Fruit fly (Drosophila melanogaster) whole organism, embryonic: ENCODE results near the gene CG31908.

Experiments used
- CG10366 ChIP-seq: fragments of 200-800 bp; sonication (Bioruptor generic); IDR thresholded peaks from 2 replicates; pipeline ENCODE4 v1.3.6; 2022; ENCODE audit warnings: missing biosample characterization, missing genetic modification characterization
- CG11398 ChIP-seq: fragments of 200-800 bp; sonication (Bioruptor generic); optimal IDR thresholded peaks from 2 replicates; lab custom pipeline; 2016; ENCODE audit warnings: missing biosample characterization, missing genetic modification characterization
- CG12659 ChIP-seq: fragments of 200-800 bp; sonication (Bioruptor generic); optimal IDR thresholded peaks from 3 replicates; lab custom pipeline; 2017; ENCODE audit warnings: mild to moderate bottlenecking, missing biosample characterization, missing genetic modification reagents, missing genetic modification characterization
- CG14965 ChIP-seq: fragments of 200-800 bp; sonication (Bioruptor generic); optimal IDR thresholded peaks from 2 replicates; lab custom pipeline; 2016; ENCODE audit warnings: missing biosample characterization, missing genetic modification characterization, borderline replicate concordance
- CG1602 ChIP-seq: fragments of 200-800 bp; sonication (Bioruptor generic); optimal IDR thresholded peaks from 3 replicates; lab custom pipeline; 2016; ENCODE audit warnings: missing biosample characterization, missing genetic modification characterization
- CG17802 ChIP-seq: fragments of 200-800 bp; sonication (Bioruptor generic); optimal IDR thresholded peaks from 2 replicates; lab custom pipeline; 2018; ENCODE audit warnings: missing biosample characterization, mild to moderate bottlenecking, missing genetic modification characterization, moderate library complexity
- CG18011 ChIP-seq: fragments of 200-800 bp; sonication (Bioruptor generic); optimal IDR thresholded peaks from 2 replicates; lab custom pipeline; 2017; ENCODE audit warnings: missing biosample characterization, missing genetic modification characterization, mild to moderate bottlenecking, moderate library complexity, missing genotype
- CG18599 ChIP-seq: fragments of 200-800 bp; sonication (Bioruptor generic); optimal IDR thresholded peaks from 3 replicates; lab custom pipeline; 2017; ENCODE audit warnings: missing biosample characterization, missing genetic modification characterization, mild to moderate bottlenecking, moderate library complexity, missing genetic modification reagents
- CG2199 ChIP-seq: fragments of 200-800 bp; sonication (Bioruptor generic); IDR thresholded peaks from 3 replicates; pipeline ENCODE4 v1.3.6; 2022; ENCODE audit warnings: missing biosample characterization, missing genetic modification characterization
- CG2202 ChIP-seq: fragments of 200-800 bp; sonication (Bioruptor generic); optimal IDR thresholded peaks from 2 replicates; lab custom pipeline; 2018; ENCODE audit warnings: missing biosample characterization, mild to moderate bottlenecking, missing genetic modification characterization
- CG2712 ChIP-seq: fragments of 200-800 bp; optimal IDR thresholded peaks from 3 replicates; lab custom pipeline; 2019; ENCODE audit warnings: missing biosample characterization, mild to moderate bottlenecking, missing genetic modification characterization, moderate library complexity
- CG31441 ChIP-seq: fragments of 200-800 bp; sonication (Bioruptor generic); IDR thresholded peaks from 2 replicates; pipeline ENCODE4 v1.3.6; 2022; ENCODE audit warnings: missing biosample characterization, missing genetic modification characterization
- CG3838 ChIP-seq: fragments of 200-800 bp; sonication (Bioruptor generic); optimal IDR thresholded peaks from 3 replicates; lab custom pipeline; 2016; ENCODE audit warnings: missing biosample characterization, missing genetic modification characterization
- CG4282 ChIP-seq: fragments of 200-800 bp; sonication (Bioruptor generic); optimal IDR thresholded peaks from 2 replicates; lab custom pipeline; 2016; ENCODE audit warnings: missing biosample characterization, missing genetic modification characterization
- CG6654 ChIP-seq: fragments of 200-800 bp; sonication (Bioruptor generic); optimal IDR thresholded peaks from 2 replicates; lab custom pipeline; 2017; ENCODE audit warnings: missing biosample characterization, mild to moderate bottlenecking, missing genetic modification characterization
- CG6791 ChIP-seq: fragments of 200-800 bp; sonication (Bioruptor generic); IDR thresholded peaks from 3 replicates; pipeline ENCODE4 v1.3.6; 2022; ENCODE audit warnings: missing biosample characterization, missing genetic modification characterization; ENCODE audit not compliant: partially characterized antibody
- CG7928 ChIP-seq: fragments of 200-800 bp; sonication (Bioruptor generic); optimal IDR thresholded peaks from 2 replicates; lab custom pipeline; 2017; ENCODE audit warnings: missing biosample characterization, mild to moderate bottlenecking, missing genetic modification characterization
- CG8290 ChIP-seq, 3 experiments: fragments of 200-800 bp; sonication (Bioruptor generic); optimal IDR thresholded peaks; 2 replicates each; lab custom pipeline; 2016 to 2019; ENCODE audit warnings: missing biosample characterization in 3 of 3, missing genetic modification characterization in 3 of 3, mild to moderate bottlenecking in 2 of 3, moderate library complexity in 1 of 3
- Camta ChIP-seq: fragments of 200-800 bp; sonication (Bioruptor generic); optimal IDR thresholded peaks from 2 replicates; lab custom pipeline; 2016; ENCODE audit warnings: missing biosample characterization, missing genetic modification characterization
- Dip3 ChIP-seq: fragments of 200-800 bp; sonication (Bioruptor generic); optimal IDR thresholded peaks from 3 replicates; lab custom pipeline; 2016; ENCODE audit warnings: missing biosample characterization, missing genetic modification characterization
- Dp ChIP-seq: fragments of 200-800 bp; sonication (Bioruptor generic); optimal IDR thresholded peaks from 2 replicates; lab custom pipeline; 2018; ENCODE audit warnings: missing biosample characterization, mild to moderate bottlenecking, missing genetic modification characterization, moderate library complexity
- E2f2 ChIP-seq: fragments of 200-800 bp; sonication (Bioruptor generic); IDR thresholded peaks from 2 replicates; pipeline ENCODE4 v1.3.6; 2022; ENCODE audit warnings: missing biosample characterization, missing genetic modification characterization
- Gug ChIP-seq: fragments of 200-800 bp; sonication (Bioruptor generic); IDR thresholded peaks from 4 replicates; pipeline ENCODE4 v1.3.6; 2022; ENCODE audit warnings: missing biosample characterization, missing genetic modification characterization
- HmgZ ChIP-seq: fragments of 200-800 bp; sonication (Bioruptor generic); optimal IDR thresholded peaks from 2 replicates; lab custom pipeline; 2018; ENCODE audit warnings: missing biosample characterization, mild to moderate bottlenecking, missing genetic modification characterization
- Lim3 ChIP-seq: fragments of 200-800 bp; sonication (Bioruptor generic); IDR thresholded peaks from 2 replicates; pipeline ENCODE4 v1.3.6; 2022; ENCODE audit warnings: missing biosample characterization, missing genetic modification characterization
- Nf-YB ChIP-seq: fragments of 200-800 bp; sonication (Bioruptor generic); optimal IDR thresholded peaks from 3 replicates; lab custom pipeline; 2019; ENCODE audit warnings: missing biosample characterization, mild to moderate bottlenecking, missing genetic modification characterization, moderate library complexity
- Oli ChIP-seq: fragments of 200-800 bp; sonication (Bioruptor generic); optimal IDR thresholded peaks from 2 replicates; lab custom pipeline; 2018; ENCODE audit warnings: missing biosample characterization, mild to moderate bottlenecking, missing genetic modification characterization, moderate library complexity
- Pdp1 ChIP-seq, 2 experiments: fragments of 200-800 bp; sonication (Bioruptor generic); optimal IDR thresholded peaks; 3 replicates each; lab custom pipeline; 2016; ENCODE audit warnings: missing biosample characterization in 2 of 2, missing genetic modification characterization in 2 of 2, mild to moderate bottlenecking in 1 of 2, moderate library complexity in 1 of 2
- Trl ChIP-seq, 3 experiments: fragments of >200 bp in 2 of 3; fragments of 200-800 bp in 1 of 3; sonication (Bioruptor generic) in 1 of 3; optimal IDR thresholded peaks; 2 replicates in 1 of 3; 3 replicates in 2 of 3; lab custom pipeline; 2016 to 2017; ENCODE audit warnings: missing biosample characterization in 1 of 3, missing genetic modification characterization in 1 of 3
- ash1 ChIP-seq: fragments of 200-800 bp; sonication (Bioruptor generic); optimal IDR thresholded peaks from 2 replicates; lab custom pipeline; 2018; ENCODE audit warnings: missing biosample characterization, mild to moderate bottlenecking, missing genetic modification characterization
- cas ChIP-seq: fragments of 200-800 bp; sonication (Bioruptor generic); IDR thresholded peaks from 2 replicates; pipeline ENCODE4 v1.3.6; 2022; ENCODE audit warnings: missing biosample characterization, missing genetic modification characterization
- dysf ChIP-seq: fragments of 200-800 bp; sonication (Bioruptor generic); IDR thresholded peaks from 3 replicates; pipeline ENCODE4 v1.3.6; 2022; ENCODE audit warnings: missing biosample characterization, missing genetic modification characterization
- ems ChIP-seq: fragments of 200-800 bp; sonication (Bioruptor generic); optimal IDR thresholded peaks from 3 replicates; lab custom pipeline; 2016; ENCODE audit warnings: missing biosample characterization, missing genetic modification characterization
- ewg ChIP-seq: fragments of 200-800 bp; sonication (Bioruptor generic); optimal IDR thresholded peaks from 3 replicates; lab custom pipeline; 2017; ENCODE audit warnings: mild to moderate bottlenecking, missing biosample characterization, missing genetic modification reagents, missing genetic modification characterization
- fd64A ChIP-seq: fragments of 200-800 bp; sonication (Bioruptor generic); optimal IDR thresholded peaks from 3 replicates; lab custom pipeline; 2018; ENCODE audit warnings: missing biosample characterization, mild to moderate bottlenecking, missing genetic modification characterization
- gsb-n ChIP-seq: fragments of 200-800 bp; sonication (Bioruptor generic); optimal IDR thresholded peaks from 3 replicates; lab custom pipeline; 2018; ENCODE audit warnings: missing biosample characterization, mild to moderate bottlenecking, missing genetic modification characterization
- hb ChIP-seq: fragments of 200-800 bp; sonication (Bioruptor generic); IDR thresholded peaks from 3 replicates; pipeline ENCODE4 v1.3.6; 2022; ENCODE audit warnings: missing biosample characterization, missing genetic modification characterization; ENCODE audit not compliant: partially characterized antibody
- hbn ChIP-seq: fragments of 200-800 bp; sonication (Bioruptor generic); IDR thresholded peaks from 2 replicates; pipeline ENCODE4 v1.3.6; 2022; ENCODE audit warnings: missing biosample characterization, missing genetic modification characterization; ENCODE audit not compliant: partially characterized antibody
- klu ChIP-seq: fragments of 200-800 bp; sonication (Bioruptor generic); IDR thresholded peaks from 2 replicates; pipeline ENCODE4 v1.3.6; 2022; ENCODE audit warnings: missing biosample characterization, missing genetic modification characterization
- luna ChIP-seq: fragments of 200-800 bp; sonication (Bioruptor generic); optimal IDR thresholded peaks from 2 replicates; lab custom pipeline; 2016; ENCODE audit warnings: missing biosample characterization, missing genetic modification characterization
- otp ChIP-seq: fragments of 200-800 bp; sonication (Bioruptor generic); IDR thresholded peaks from 3 replicates; pipeline ENCODE4, ENCODE4 v1.3.6; 2022; ENCODE audit warnings: missing biosample characterization, missing genetic modification characterization
- pzg ChIP-seq: fragments of 200-800 bp; sonication (Bioruptor generic); optimal IDR thresholded peaks from 3 replicates; lab custom pipeline; 2018; ENCODE audit warnings: missing biosample characterization, mild to moderate bottlenecking, missing genetic modification characterization, moderate library complexity
- scrt ChIP-seq: fragments of 200-800 bp; sonication (Bioruptor generic); optimal IDR thresholded peaks from 2 replicates; lab custom pipeline; 2018; ENCODE audit warnings: missing biosample characterization, mild to moderate bottlenecking, missing genetic modification characterization, moderate library complexity
- seq ChIP-seq: fragments of 200-800 bp; sonication (Bioruptor generic); IDR thresholded peaks from 2 replicates; pipeline ENCODE4 v1.3.6; 2022; ENCODE audit warnings: missing biosample characterization, missing genetic modification characterization
- slp2 ChIP-seq: fragments of 200-800 bp; sonication (Bioruptor generic); optimal IDR thresholded peaks from 2 replicates; lab custom pipeline; 2016; ENCODE audit warnings: missing biosample characterization, missing genetic modification characterization
- tap ChIP-seq: fragments of 200-800 bp; optimal IDR thresholded peaks from 3 replicates; lab custom pipeline; 2019; ENCODE audit warnings: missing biosample characterization, mild to moderate bottlenecking, missing genetic modification characterization, moderate library complexity
- ttk ChIP-seq: fragments of 200-800 bp; sonication (Bioruptor generic); IDR thresholded peaks from 2 replicates; pipeline ENCODE4 v2.1.2; 2022; ENCODE audit warnings: missing biosample characterization, missing genetic modification characterization
- zf30C ChIP-seq: fragments of 200-800 bp; sonication (Bioruptor generic); optimal IDR thresholded peaks from 3 replicates; lab custom pipeline; 2018; ENCODE audit warnings: missing biosample characterization, mild to moderate bottlenecking, missing genetic modification characterization

CG31908 gene

dm6 chr2L:7056189-7056926 lies 29.2 kb upstream of the CG31908 start, which contains the start of gene Mnn1 (continued):
- TF ChIP-seq Pdp1 (GFP tag; optimal IDR thresholded peaks at IDR 0.05; lab: Kevin White, UChicago) (peak in 1 of 2 experiments; percentile 83), CG17802 (tag; lab: Kevin White, UChicago) (no peak), CG14965 (no peak), dysf (GFP tag; lab: Robert Waterston, UW) (no peak), CG18011 (GFP tag; lab: Kevin White, UChicago) (no peak), Camta (GFP tag; lab: Kevin White, UChicago) (peak; percentile 4), gsb-n (tag; lab: Kevin White, UChicago) (no peak), Dip3 (peak; percentile 40), ewg (GFP tag; lab: Kevin White, UChicago) (no peak), Trl (optimal IDR thresholded peaks at IDR 0.05; lab: Kevin White, UChicago) (no peak), Trl (GFP tag; optimal IDR thresholded peaks at IDR 0.05; lab: Kevin White, UChicago) (peak; percentile 40), CG6654 (no peak), hb (GFP tag; lab: Robert Waterston, UW) (no peak), CG2712 (tag; lab: Kevin White, UChicago) (peak; percentile 47), Nf-YB (GFP tag; lab: Kevin White, UChicago) (peak; percentile 25), CG7928 (GFP tag; lab: Kevin White, UChicago) (no peak), CG4282 (no peak), CG2199 (GFP tag; lab: Robert Waterston, UW) (peak; percentile 26; the same call in 1 of the 3 replicates), hbn (no peak), luna (GFP tag; lab: Kevin White, UChicago) (no peak), ems (GFP tag; lab: Kevin White, UChicago) (peak; percentile 65), slp2 (no peak), Lim3 (GFP tag; lab: Robert Waterston, UW) (no peak), CG11398 (GFP tag; lab: Kevin White, UChicago) (peak; percentile 53), klu (GFP tag; lab: Robert Waterston, UW) (peak; percentile 25; the same call in 1 of the 2 replicates), otp (GFP tag; lab: Robert Waterston, UW) (no peak), CG2202 (tag; lab: Kevin White, UChicago) (no peak), seq (no peak), pzg (GFP tag; lab: Kevin White, UChicago) (peak; percentile 98), CG12659 (GFP tag; lab: Kevin White, UChicago) (peak; percentile 71), HmgZ (tag; lab: Kevin White, UChicago) (peak; percentile 89), CG31441 (no peak), CG8290 (GFP tag; optimal IDR thresholded peaks at IDR 0.05; lab: Kevin White, UChicago) (no peak), CG8290 (tag; optimal IDR thresholded peaks at IDR 0.05; lab: Kevin White, UChicago) (no peak), CG18599 (GFP tag; lab: Kevin White, UChicago) (no peak), scrt (GFP tag; lab: Kevin White, UChicago) (no peak), tap (no peak), E2f2 (GFP tag; lab: Robert Waterston, UW) (peak; percentile 98), Gug (GFP tag; lab: Robert Waterston, UW) (no peak), CG1602 (GFP tag; lab: Kevin White, UChicago) (no peak), fd64A (GFP tag; lab: Kevin White, UChicago) (no peak), Dp (GFP tag; lab: Kevin White, UChicago) (peak; percentile 98), CG3838 (no peak), zf30C (GFP tag; lab: Kevin White, UChicago) (peak; percentile 6), CG10366 (no peak), CG6791 (GFP tag; lab: Robert Waterston, UW) (peak; percentile 53; the same call in 2 of the 3 replicates), ash1 (GFP tag; lab: Kevin White, UChicago) (no peak), ttk (GFP tag; lab: Robert Waterston, UW) (no peak), cas (GFP tag; lab: Robert Waterston, UW) (no peak), Oli (tag; lab: Kevin White, UChicago) (no peak)
